Worm (Caenorhabditis elegans) whole organism, young adult: ENCODE measurements around the gene gpr-2.

ENCODE experiments used
- B0035.1 ChIP-seq: sonication (generic microtip); optimal IDR thresholded peaks from 2 replicates; lab custom pipeline; 2016; ENCODE audit warnings: missing genetic modification characterization, mild to moderate bottlenecking, missing compliant biosample characterization, missing genotype, missing genetic modification reagents
- B0261.1 ChIP-seq: sonication (generic microtip); optimal IDR thresholded peaks from 2 replicates; lab custom pipeline; 2016; ENCODE audit warnings: mild to moderate bottlenecking, missing genetic modification characterization, moderate library complexity, missing compliant biosample characterization
- F33H1.4 ChIP-seq: fragments of 200-800 bp; sonication (Bioruptor generic); IDR thresholded peaks from 2 replicates; pipeline ENCODE4 v1.3.6; 2022; ENCODE audit warnings: missing genetic modification reagents, missing genetic modification characterization, missing compliant biosample characterization
- F49E8.2 ChIP-seq: sonication (generic microtip); optimal IDR thresholded peaks from 3 replicates; lab custom pipeline; 2017; ENCODE audit warnings: missing genetic modification characterization, mild to moderate bottlenecking, missing compliant biosample characterization, antibody characterized with exemption, moderate library complexity; ENCODE audit not compliant: insufficient read depth
- K11D2.4 ChIP-seq: fragments of 200-800 bp; sonication (Bioruptor generic); IDR thresholded peaks from 2 replicates; pipeline ENCODE4 v1.3.6; 2022; ENCODE audit warnings: missing genetic modification reagents, missing genetic modification characterization, missing compliant biosample characterization
- K12H6.12 ChIP-seq: fragments of 200-800 bp; sonication (Bioruptor generic); optimal IDR thresholded peaks from 2 replicates; lab custom pipeline; 2018; ENCODE audit warnings: mild to moderate bottlenecking, missing genetic modification characterization, missing compliant biosample characterization
- Y53F4B.3 ChIP-seq: fragments of 200-800 bp; sonication (Bioruptor generic); IDR thresholded peaks from 2 replicates; pipeline ENCODE4 v1.3.6; 2022; ENCODE audit warnings: missing genetic modification reagents, missing genetic modification characterization, missing compliant biosample characterization
- Y53G8AR.9 ChIP-seq: fragments of 200-800 bp; sonication (Bioruptor generic); conservative IDR thresholded peaks from 2 replicates; pipeline ENCODE4 v1.3.6; 2022; ENCODE audit warnings: missing genetic modification reagents, missing genetic modification characterization, missing compliant biosample characterization
- Y95B8A.8 ChIP-seq: fragments of 200-800 bp; sonication (Bioruptor generic); IDR thresholded peaks from 2 replicates; pipeline ENCODE4 v1.3.6; 2022; ENCODE audit warnings: missing genetic modification reagents, missing genetic modification characterization, missing compliant biosample characterization
- ZK185.1 ChIP-seq: sonication (generic microtip); optimal IDR thresholded peaks from 2 replicates; lab custom pipeline; 2016; ENCODE audit warnings: mild to moderate bottlenecking, missing genetic modification characterization, missing compliant biosample characterization; ENCODE audit not compliant: poor library complexity, severe bottlenecking
- attf-5 ChIP-seq: fragments of 200-800 bp; sonication (Bioruptor generic); optimal IDR thresholded peaks from 2 replicates; lab custom pipeline; 2018; ENCODE audit warnings: mild to moderate bottlenecking, missing genetic modification characterization, missing compliant biosample characterization
- cebp-2 ChIP-seq: fragments of 200-800 bp; sonication (Bioruptor generic); IDR thresholded peaks from 2 replicates; pipeline ENCODE4 v1.3.6; 2022; ENCODE audit warnings: missing genetic modification characterization, missing compliant biosample characterization
- dpff-1 ChIP-seq: sonication (generic microtip); optimal IDR thresholded peaks from 2 replicates; lab custom pipeline; 2017; ENCODE audit warnings: mild to moderate bottlenecking, missing genetic modification characterization, missing compliant biosample characterization
- dpl-1 ChIP-seq: fragments of 150-350 bp; optimal IDR thresholded peaks from 2 replicates; lab custom pipeline; 2014; ENCODE audit warnings: missing biosample characterization, missing genetic modification reagents, missing genetic modification characterization
- efl-1 ChIP-seq: fragments of 150-350 bp; optimal IDR thresholded peaks from 2 replicates; lab custom pipeline; 2014; ENCODE audit warnings: missing biosample characterization, missing genetic modification reagents, missing genetic modification characterization
- egrh-3 ChIP-seq: fragments of 200-800 bp; sonication (Bioruptor generic); IDR thresholded peaks from 2 replicates; pipeline ENCODE4 v1.3.6; 2022; ENCODE audit warnings: missing genetic modification reagents, missing genetic modification characterization, missing compliant biosample characterization
- him-1 ChIP-seq: sonication (generic microtip); optimal IDR thresholded peaks from 2 replicates; lab custom pipeline; 2016; ENCODE audit warnings: missing genotype, missing genetic modification reagents, missing genetic modification characterization, missing compliant biosample characterization
- hmg-1.2 ChIP-seq: fragments of 200-800 bp; sonication (Bioruptor generic); IDR thresholded peaks from 2 replicates; pipeline ENCODE4 v1.3.6; 2022; ENCODE audit warnings: missing genetic modification reagents, missing genetic modification characterization, missing compliant biosample characterization
- hrde-1 ChIP-seq: sonication (generic microtip); optimal IDR thresholded peaks from 2 replicates; lab custom pipeline; 2016; ENCODE audit warnings: missing genetic modification characterization, mild to moderate bottlenecking, missing compliant biosample characterization, moderate library complexity, missing genotype, missing genetic modification reagents, borderline replicate concordance
- hsf-1 ChIP-seq: fragments of 200-800 bp; sonication (Bioruptor generic); IDR thresholded peaks from 2 replicates; pipeline ENCODE4 v1.3.6; 2022; ENCODE audit warnings: missing genetic modification reagents, missing genetic modification characterization, missing compliant biosample characterization
- let-526 ChIP-seq: fragments of 200-800 bp; sonication (Bioruptor generic); IDR thresholded peaks from 2 replicates; pipeline ENCODE4 v1.3.6; 2022; ENCODE audit warnings: missing genetic modification reagents, missing genetic modification characterization, missing compliant biosample characterization
- lin-54 ChIP-seq: fragments of 200-800 bp; sonication (Bioruptor generic); optimal IDR thresholded peaks from 2 replicates; lab custom pipeline; 2018; ENCODE audit warnings: mild to moderate bottlenecking, missing genetic modification characterization, missing compliant biosample characterization
- lsl-1 ChIP-seq: fragments of 200-800 bp; sonication (Bioruptor generic); optimal IDR thresholded peaks from 2 replicates; lab custom pipeline; 2018; ENCODE audit warnings: mild to moderate bottlenecking, missing genetic modification characterization, moderate library complexity, missing compliant biosample characterization
- lsy-27 ChIP-seq: sonication (generic microtip); optimal IDR thresholded peaks from 2 replicates; lab custom pipeline; 2017; ENCODE audit warnings: missing genetic modification characterization, mild to moderate bottlenecking, missing compliant biosample characterization, antibody characterized with exemption, missing genotype, borderline replicate concordance; ENCODE audit not compliant: insufficient read depth
- madf-10 ChIP-seq: sonication (generic microtip); optimal IDR thresholded peaks from 2 replicates; lab custom pipeline; 2016; ENCODE audit warnings: mild to moderate bottlenecking, missing genetic modification characterization, missing compliant biosample characterization
- madf-6 ChIP-seq: fragments of 200-800 bp; sonication (Bioruptor generic); IDR thresholded peaks from 2 replicates; pipeline ENCODE4 v1.3.6; 2022; ENCODE audit warnings: missing genetic modification reagents, missing genetic modification characterization, missing compliant biosample characterization
- madf-8 ChIP-seq: fragments of 200-800 bp; sonication (Bioruptor generic); conservative IDR thresholded peaks from 2 replicates; pipeline ENCODE4 v1.3.6; 2022; ENCODE audit warnings: missing genetic modification reagents, missing genetic modification characterization, missing compliant biosample characterization
- mel-28 ChIP-seq: sonication (generic microtip); optimal IDR thresholded peaks from 2 replicates; lab custom pipeline; 2016; ENCODE audit warnings: borderline replicate concordance, mild to moderate bottlenecking, missing genetic modification characterization, missing compliant biosample characterization
- nfya-1 ChIP-seq: sonication (generic microtip); optimal IDR thresholded peaks from 2 replicates; lab custom pipeline; 2017; ENCODE audit warnings: antibody characterized with exemption, missing compliant biosample characterization, missing genetic modification characterization, borderline replicate concordance; ENCODE audit not compliant: insufficient read depth
- nfya-2 ChIP-seq: fragments of 200-800 bp; sonication (Bioruptor generic); IDR thresholded peaks from 2 replicates; pipeline ENCODE4 v1.3.6; 2022; ENCODE audit warnings: missing genetic modification reagents, missing genetic modification characterization, missing compliant biosample characterization
- nfyb-1 ChIP-seq: fragments of 200-800 bp; sonication (Bioruptor generic); IDR thresholded peaks from 2 replicates; pipeline ENCODE4 v1.3.6; 2022; ENCODE audit warnings: missing genetic modification reagents, missing genetic modification characterization, missing compliant biosample characterization
- nhr-90 ChIP-seq: sonication (generic microtip); optimal IDR thresholded peaks from 2 replicates; lab custom pipeline; 2016; ENCODE audit warnings: missing genotype, mild to moderate bottlenecking, missing genetic modification characterization, missing compliant biosample characterization
- rcor-1 ChIP-seq: fragments of 200-800 bp; sonication (Bioruptor generic); IDR thresholded peaks from 2 replicates; pipeline ENCODE4 v1.3.6; 2022; ENCODE audit warnings: missing genetic modification reagents, missing genetic modification characterization, missing compliant biosample characterization
- repo-1 ChIP-seq: sonication (generic microtip); optimal IDR thresholded peaks from 2 replicates; lab custom pipeline; 2017; ENCODE audit warnings: mild to moderate bottlenecking, missing genetic modification characterization, missing compliant biosample characterization
- rpc-1 ChIP-seq, 2 experiments: fragments of 150-350 bp in 1 of 2; sonication (generic microtip) in 1 of 2; optimal IDR thresholded peaks; 2 replicates each; lab custom pipeline; 2014 to 2018; ENCODE audit warnings: missing biosample characterization in 1 of 2, missing genetic modification characterization in 1 of 2, missing genetic modification reagents in 1 of 2, missing genotype in 1 of 2
- snpc-1.1 ChIP-seq: sonication (generic microtip); optimal IDR thresholded peaks from 2 replicates; lab custom pipeline; 2017; ENCODE audit warnings: missing genetic modification characterization, mild to moderate bottlenecking, missing compliant biosample characterization, antibody characterized with exemption, moderate library complexity, missing genotype, missing genetic modification reagents; ENCODE audit not compliant: insufficient read depth
- snpc-1.3 ChIP-seq: sonication (generic microtip); optimal IDR thresholded peaks from 2 replicates; lab custom pipeline; 2017; ENCODE audit warnings: missing genetic modification characterization, mild to moderate bottlenecking, missing compliant biosample characterization, antibody characterized with exemption, moderate library complexity, missing genotype, missing genetic modification reagents; ENCODE audit not compliant: insufficient read depth
- snpc-3.4 ChIP-seq: sonication (generic microtip); optimal IDR thresholded peaks from 2 replicates; lab custom pipeline; 2017; ENCODE audit warnings: missing genetic modification characterization, mild to moderate bottlenecking, missing compliant biosample characterization, antibody characterized with exemption, moderate library complexity, missing genotype, missing genetic modification reagents
- tbp1 ChIP-seq: fragments of 200-800 bp; sonication (Bioruptor generic); optimal IDR thresholded peaks from 2 replicates; lab custom pipeline; 2018; ENCODE audit warnings: mild to moderate bottlenecking, missing genetic modification characterization, missing compliant biosample characterization
- tbx-9 ChIP-seq: sonication (generic microtip); optimal IDR thresholded peaks from 2 replicates; lab custom pipeline; 2016; ENCODE audit warnings: borderline replicate concordance, missing genetic modification characterization, inconsistent platforms, missing compliant biosample characterization
- tlf-1 ChIP-seq: fragments of 200-800 bp; sonication (Bioruptor generic); optimal IDR thresholded peaks from 2 replicates; lab custom pipeline; 2018; ENCODE audit warnings: mild to moderate bottlenecking, missing genetic modification characterization, missing compliant biosample characterization
- ztf-18 ChIP-seq: sonication (generic microtip); optimal IDR thresholded peaks from 2 replicates; lab custom pipeline; 2016; ENCODE audit warnings: missing genotype, mild to moderate bottlenecking, missing genetic modification characterization, missing compliant biosample characterization
- ztf-6 ChIP-seq: fragments of 200-800 bp; sonication (Bioruptor generic); IDR thresholded peaks from 2 replicates; pipeline ENCODE4 v1.3.6; 2022; ENCODE audit warnings: missing genetic modification reagents, missing genetic modification characterization, missing compliant biosample characterization

Gene gpr-2

ce11 chrIII:9434999-9435398 is 42.0 kb upstream of the gpr-2 start (continued):
- TF ChIP-seq lsy-27 (tag; lab: Kevin White, UChicago) (no peak), snpc-1.3 (tag; lab: Kevin White, UChicago) (no peak), hrde-1 (tag; lab: Kevin White, UChicago) (peak; percentile 46), nfya-2 (no peak), dpff-1 (tag; lab: Kevin White, UChicago) (no peak), attf-5 (GFP tag; lab: Kevin White, UChicago) (peak; percentile 3), Y53G8AR.9 (GFP tag; lab: Robert Waterston, UW) (0 out of 2 replicates have a peak, but pooled peaks have one; percentile 50), rcor-1 (GFP tag; lab: Robert Waterston, UW) (no peak), hsf-1 (GFP tag; lab: Robert Waterston, UW) (0 out of 2 replicates have a peak, but pooled peaks have one; percentile 22), B0035.1 (tag; lab: Kevin White, UChicago) (no peak), tbx-9 (tag; lab: Kevin White, UChicago) (no peak), let-526 (GFP tag; lab: Robert Waterston, UW) (no peak), ZK185.1 (tag; lab: Kevin White, UChicago) (no peak), F33H1.4 (GFP tag; lab: Robert Waterston, UW) (0 out of 2 replicates have a peak, but pooled peaks have one; percentile 5), mel-28 (tag; lab: Kevin White, UChicago) (no peak)

ce11 chrIII:9433576-9434107 is 40.7 kb upstream of the gpr-2 start, which contains the start of gene cpar-1:
Gene cpar-1, plus strand, starts transcription at chrIII:9434057.
- TF ChIP-seq madf-8 (peak; percentile 99), hsf-1 (GFP tag; lab: Robert Waterston, UW) (peak; percentile 94), madf-6 (GFP tag; lab: Robert Waterston, UW) (peak; percentile 99), snpc-3.4 (tag; lab: Kevin White, UChicago) (peak; percentile 77), rcor-1 (GFP tag; lab: Robert Waterston, UW) (no peak), nfyb-1 (GFP tag; lab: Robert Waterston, UW) (no peak), ZK185.1 (tag; lab: Kevin White, UChicago) (no peak), dpl-1 (GFP tag; lab: Kevin White, UChicago) (peak; percentile 61), madf-10 (no peak), K12H6.12 (tag; lab: Kevin White, UChicago) (no peak), egrh-3 (no peak), tlf-1 (GFP tag; lab: Kevin White, UChicago) (peak; percentile 15), dpff-1 (tag; lab: Kevin White, UChicago) (no peak), Y53F4B.3 (GFP tag; lab: Robert Waterston, UW) (no peak), nfya-1 (no peak), Y53G8AR.9 (GFP tag; lab: Robert Waterston, UW) (0 out of 2 replicates have a peak, but pooled peaks have one; percentile 25), tbp1 (GFP tag; lab: Kevin White, UChicago) (no peak), F49E8.2 (peak; percentile 5), cebp-2 (GFP tag; lab: Robert Waterston, UW) (no peak), snpc-1.1 (tag; lab: Kevin White, UChicago) (peak; percentile 39), lin-54 (GFP tag; lab: Kevin White, UChicago) (no peak), repo-1 (no peak), K11D2.4 (GFP tag; lab: Robert Waterston, UW) (no peak), Y95B8A.8 (GFP tag; lab: Robert Waterston, UW) (no peak), lsl-1 (GFP tag; lab: Kevin White, UChicago) (peak; percentile 80), rpc-1 (optimal IDR thresholded peaks at IDR 0.05; lab: Kevin White, UChicago) (no peak), rpc-1 (tag; optimal IDR thresholded peaks at IDR 0.05; lab: Kevin White, UChicago) (no peak), B0261.1 (tag; lab: Kevin White, UChicago) (no peak), ztf-6 (GFP tag; lab: Robert Waterston, UW) (no peak), ztf-18 (tag; lab: Kevin White, UChicago) (peak; percentile 96), efl-1 (GFP tag; lab: Kevin White, UChicago) (peak; percentile 78), hmg-1.2 (no peak), him-1 (tag; lab: Kevin White, UChicago) (peak; percentile 85), nhr-90 (tag; lab: Kevin White, UChicago) (no peak)
